Fruit fly (Drosophila melanogaster): ENCODE results near the gene tinc.

dm6 chr3R:17891025-17891424, 79.7 kb downstream of the tinc start:
- TF ChIP-seq CG8478 (optimal IDR thresholded peaks at IDR 0.05) = no peak
- TF ChIP-seq CTCF (optimal IDR thresholded peaks at IDR 0.05) = no peak
